Worm (Caenorhabditis elegans) whole organism, mixed stage, embryonic: ENCODE data around the gene F58E6.8.

Experiments used
- blmp-1 ChIP-seq: fragments of 150-350 bp; optimal IDR thresholded peaks from 2 replicates; lab custom pipeline; 2014; ENCODE audit warnings: missing biosample characterization, missing genetic modification characterization
- ces-1 ChIP-seq: fragments of 150-350 bp; optimal IDR thresholded peaks from 2 replicates; lab custom pipeline; 2014; ENCODE audit warnings: missing biosample characterization, missing genetic modification reagents, missing genetic modification characterization
- elt-3 ChIP-seq: fragments of 150-350 bp; optimal IDR thresholded peaks from 2 replicates; lab custom pipeline; 2014; ENCODE audit warnings: missing biosample characterization, missing genetic modification characterization
- mls-2 ChIP-seq: sonication (generic microtip); optimal IDR thresholded peaks from 2 replicates; lab custom pipeline; 2016; ENCODE audit warnings: mild to moderate bottlenecking, missing genetic modification characterization, moderate library complexity, missing compliant biosample characterization
- nhr-12 ChIP-seq: fragments of 150-350 bp; optimal IDR thresholded peaks from 2 replicates; lab custom pipeline; 2014; ENCODE audit warnings: missing biosample characterization, missing genetic modification characterization
- nhr-237 ChIP-seq: fragments of 150-350 bp; optimal IDR thresholded peaks from 2 replicates; lab custom pipeline; 2014; ENCODE audit warnings: missing biosample characterization, missing genetic modification characterization
- nhr-76 ChIP-seq: sonication (generic microtip); optimal IDR thresholded peaks from 2 replicates; lab custom pipeline; 2017; ENCODE audit warnings: missing biosample characterization, missing genetic modification characterization
- snpc-4 ChIP-seq: fragments of 150-350 bp; optimal IDR thresholded peaks from 2 replicates; lab custom pipeline; 2014; ENCODE audit warnings: missing biosample characterization, missing genetic modification characterization
- ztf-11 ChIP-seq: fragments of 150-350 bp; optimal IDR thresholded peaks from 2 replicates; lab custom pipeline; 2014; ENCODE audit warnings: missing biosample characterization, missing genetic modification characterization

DNA sequence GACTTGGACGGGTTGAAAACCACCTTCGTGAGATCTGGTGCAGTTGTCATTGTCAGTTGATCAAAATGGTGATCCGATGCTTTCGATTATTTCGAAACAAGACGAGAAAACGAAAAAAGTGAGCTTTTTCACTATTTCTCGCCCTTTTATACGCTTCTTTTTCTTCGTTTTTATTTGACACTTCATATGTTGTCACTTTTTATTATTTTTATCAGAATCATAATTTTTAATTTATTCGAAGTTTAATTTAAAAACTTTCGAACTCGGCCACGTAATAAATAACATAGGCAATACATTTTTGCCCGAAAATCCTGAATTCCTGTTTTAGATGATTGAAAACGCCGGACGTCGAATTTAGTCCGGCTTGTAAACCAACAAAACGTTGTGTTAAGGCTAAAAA, 1.2 kb downstream of the F58E6.8 start, which contains the start of gene F58E6.5:
- TF ChIP-seq nhr-237 (tag; lab: Kevin White, UChicago) (no peak), ztf-11 (tag; lab: Kevin White, UChicago) (no peak), mls-2 (tag; lab: Kevin White, UChicago) (no peak), nhr-76 (tag; lab: Kevin White, UChicago) (no peak), elt-3 (tag; lab: Kevin White, UChicago) (no peak), snpc-4 (tag; lab: Kevin White, UChicago) (no peak), blmp-1 (tag; lab: Kevin White, UChicago) (no peak), nhr-12 (tag; lab: Kevin White, UChicago) (no peak), ces-1 (GFP tag; lab: Kevin White, UChicago) (no peak)
